Worm (Caenorhabditis elegans): Measurements from ENCODE around the gene H08J19.1.

The H08J19.1 gene

DNA sequence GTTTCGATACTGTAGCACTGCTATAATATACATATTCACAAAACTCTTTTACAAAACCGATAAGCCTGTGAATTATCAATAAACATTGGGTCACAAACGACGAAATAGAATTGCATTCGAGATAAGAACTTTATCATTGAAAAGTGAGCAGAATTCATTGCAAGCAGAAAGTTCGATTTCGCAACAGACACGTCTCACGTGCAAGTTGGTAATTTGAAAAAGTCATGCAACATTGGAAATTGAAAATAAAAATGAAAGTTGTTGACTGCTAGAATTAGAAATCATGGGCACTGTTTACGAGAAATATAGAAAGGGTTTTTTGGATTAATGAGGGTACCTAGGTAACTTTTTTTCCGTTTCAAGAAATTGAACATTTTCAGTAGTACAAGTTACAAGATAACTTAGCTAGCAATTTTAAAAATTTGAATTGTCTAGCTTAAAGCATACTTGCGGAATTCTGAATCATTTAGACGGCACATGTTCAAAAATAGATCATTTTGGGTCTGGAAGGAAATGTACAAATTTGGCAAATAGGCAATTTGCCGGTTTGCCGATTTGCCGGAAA is 32.1 kb upstream of the H08J19.1 start (continued):
- TF ChIP-seq Y5F2A.4 (GFP tag; optimal IDR thresholded peaks at IDR 0.05) (no peak), Y105C5A.15 (GFP tag; IDR thresholded peaks at IDR 0.05) (peak; percentile 64; the same call in 1 of the 2 replicates), hmg-1.1 (GFP tag; IDR thresholded peaks at IDR 0.05) (0 out of 2 replicates have a peak, but pooled peaks have one; percentile 7), ceh-20 (GFP tag; IDR thresholded peaks at IDR 0.05) (0 out of 2 replicates have a peak, but pooled peaks have one; percentile 23), fkh-10 (GFP tag; optimal IDR thresholded peaks at IDR 0.05) (no peak), daf-16 (GFP tag; optimal IDR thresholded peaks at IDR 0.05) (peak in 1 of 2 experiments; percentile 10), daf-16 (tag; optimal IDR thresholded peaks at IDR 0.05) (peak; percentile 98), aly-2 (tag; optimal IDR thresholded peaks at IDR 0.05) (no peak), sdz-12 (GFP tag; optimal IDR thresholded peaks at IDR 0.05) (no peak), zfp-2 (tag; optimal IDR thresholded peaks at IDR 0.05) (no peak), saeg-2 (GFP tag; IDR thresholded peaks at IDR 0.05) (peak; percentile 65; the same call in 1 of the 2 replicates), dve-1 (tag; optimal IDR thresholded peaks at IDR 0.05; ENCODE audit: insufficient read depth) (peak; percentile 97), ceh-44 (GFP tag; IDR thresholded peaks at IDR 0.05) (no peak), gei-8 (GFP tag; optimal IDR thresholded peaks at IDR 0.05) (peak; percentile 58), arid-1 (GFP tag; conservative IDR thresholded peaks at IDR 0.05) (peak; percentile 66), T20F7.1 (GFP tag; optimal IDR thresholded peaks at IDR 0.05) (peak; percentile 81), mxl-2 (GFP tag; conservative IDR thresholded peaks at IDR 0.05) (no peak), lin-1 (GFP tag; IDR thresholded peaks at IDR 0.05) (peak; percentile 71), hlh-11 (tag; optimal IDR thresholded peaks at IDR 0.05) (peak; percentile 93), hlh-30 (tag; optimal IDR thresholded peaks at IDR 0.05; ENCODE audit: insufficient read depth) (peak; percentile 96), nhr-102 (tag; optimal IDR thresholded peaks at IDR 0.05) (peak; percentile 79), ama-1 (optimal IDR thresholded peaks at IDR 0.05) (peak; percentile 63), dmd-9 (GFP tag; IDR thresholded peaks at IDR 0.05) (no peak)

DNA sequence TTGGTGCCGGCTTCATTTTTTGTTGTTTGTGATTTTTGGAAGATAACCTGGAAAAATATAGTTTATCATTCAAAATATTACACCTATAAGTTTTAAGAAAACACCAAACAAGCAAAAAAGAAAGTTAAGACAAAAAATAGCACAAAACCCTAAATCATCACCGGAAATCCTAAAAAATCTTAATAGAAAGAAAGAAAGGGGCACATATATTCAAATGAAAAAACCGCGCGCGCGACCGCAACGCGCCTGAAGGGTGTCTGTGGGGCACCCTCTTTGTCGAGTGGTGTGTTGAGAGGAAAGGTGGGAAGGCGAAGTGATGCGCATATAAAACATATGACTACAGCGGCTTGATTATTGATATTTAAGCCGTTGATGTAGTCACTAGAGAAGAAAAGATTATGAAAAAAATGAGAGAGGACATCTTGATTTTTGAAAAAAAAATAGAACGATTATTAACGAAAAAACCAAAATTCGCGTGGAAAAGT is 29.0 kb upstream of the H08J19.1 start, which contains the start of gene K09E9.3:
TSS of gene K09E9.3 (minus strand) at position 51 of the 485 bp plus-strand sequence.
- peak; percentile 75 for TF ChIP-seq nhr-6 (tag; optimal IDR thresholded peaks at IDR 0.05)
- TF ChIP-seq daf-12 (tag; optimal IDR thresholded peaks at IDR 0.05): no peak
- peak; percentile 61 for TF ChIP-seq aha-1 (tag)
- peak; percentile 19 for TF ChIP-seq hlh-30 (tag; optimal IDR thresholded peaks at IDR 0.05; ENCODE audit: insufficient read depth)
- TF ChIP-seq ama-1 (optimal IDR thresholded peaks at IDR 0.05): no peak
- peak; percentile 57 for TF ChIP-seq mes-2 (tag; optimal IDR thresholded peaks at IDR 0.05; ENCODE audit: poor library complexity, severe bottlenecking)
- TF ChIP-seq lsy-2 (tag; optimal IDR thresholded peaks at IDR 0.05): peak in 1 of 2 experiments; percentile 22
- peak; percentile 34 for TF ChIP-seq mep-1 (tag; optimal IDR thresholded peaks at IDR 0.05)
- peak; percentile 17 for TF ChIP-seq dve-1 (tag; optimal IDR thresholded peaks at IDR 0.05; ENCODE audit: insufficient read depth)
- peak; percentile 1 for TF ChIP-seq nhr-102 (tag; optimal IDR thresholded peaks at IDR 0.05)
- TF ChIP-seq rbr-2 (tag; optimal IDR thresholded peaks at IDR 0.05): peak; percentile 17
- no peak for TF ChIP-seq madf-9 (GFP tag; conservative IDR thresholded peaks at IDR 0.05)

DNA sequence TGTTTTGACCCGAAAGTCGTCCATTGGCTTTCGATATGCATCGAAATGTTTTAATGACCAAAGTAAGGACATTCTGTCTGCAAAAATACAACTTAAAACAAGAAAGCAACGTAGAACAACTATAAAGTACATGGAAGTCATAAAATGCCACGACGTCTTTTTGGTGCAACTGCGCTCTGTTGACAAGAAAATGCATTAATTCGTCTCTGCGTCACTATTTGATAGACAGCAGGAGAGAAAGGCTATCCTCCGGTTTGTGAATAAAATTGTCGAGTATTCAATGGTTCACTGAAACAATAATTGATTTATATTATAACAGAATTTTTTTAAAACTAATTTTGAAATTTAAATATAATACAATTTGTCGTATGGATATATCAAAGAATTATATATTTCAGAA is 26.3 kb upstream of the H08J19.1 start, which contains the start of gene ergi-3:
TSS of gene ergi-3 (minus strand) at position 311 of the 400 bp plus-strand sequence.
- TF ChIP-seq arid-1 (GFP tag; conservative IDR thresholded peaks at IDR 0.05) (no peak), Y105C5A.15 (GFP tag; IDR thresholded peaks at IDR 0.05) (no peak), nhr-6 (tag; optimal IDR thresholded peaks at IDR 0.05) (peak; percentile 68), saeg-2 (GFP tag; IDR thresholded peaks at IDR 0.05) (no peak), ceh-82 (tag; optimal IDR thresholded peaks at IDR 0.05) (no peak), unc-39 (tag; optimal IDR thresholded peaks at IDR 0.05) (no peak), T20F7.1 (GFP tag; optimal IDR thresholded peaks at IDR 0.05) (peak; percentile 22), lim-7 (GFP tag; IDR thresholded peaks at IDR 0.05) (no peak), lin-39 (tag; optimal IDR thresholded peaks at IDR 0.05) (no peak), nhr-25 (tag; optimal IDR thresholded peaks at IDR 0.05; ENCODE audit: borderline replicate concordance, insufficient read depth) (no peak), aha-1 (tag) (no peak), ctbp-1 (GFP tag; IDR thresholded peaks at IDR 0.05) (peak; percentile 11; the same call in 1 of the 2 replicates), nhr-102 (tag; optimal IDR thresholded peaks at IDR 0.05) (no peak), hif-1 (tag; optimal IDR thresholded peaks at IDR 0.05) (peak in 1 of 2 experiments; percentile 15), spr-3 (GFP tag; optimal IDR thresholded peaks at IDR 0.05) (no peak), mdl-1 (tag; optimal IDR thresholded peaks at IDR 0.05) (peak in 1 of 2 experiments; percentile 51), ZK546.5 (tag; optimal IDR thresholded peaks at IDR 0.05) (no peak), snpc-4 (tag; optimal IDR thresholded peaks at IDR 0.05) (no peak), dmd-6 (GFP tag; IDR thresholded peaks at IDR 0.05) (peak; percentile 61), skn-1 (tag; optimal IDR thresholded peaks at IDR 0.05) (no peak), mes-2 (tag; optimal IDR thresholded peaks at IDR 0.05; ENCODE audit: poor library complexity, severe bottlenecking) (peak; percentile 79), madf-5 (GFP tag; IDR thresholded peaks at IDR 0.05) (no peak)
